Fruit fly (Drosophila melanogaster) whole organism, embryonic: ENCODE data around the gene CG3349.

ENCODE experiments used
- BEAF-32 ChIP-seq: fragments of 200-800 bp; sonication (Bioruptor generic); optimal IDR thresholded peaks from 3 replicates; lab custom pipeline; 2017; ENCODE audit warnings: missing biosample characterization, missing genetic modification characterization, mild to moderate bottlenecking, moderate library complexity, missing genetic modification reagents
- CG10543 ChIP-seq: fragments of 200-800 bp; sonication (Bioruptor generic); optimal IDR thresholded peaks from 3 replicates; lab custom pipeline; 2017; ENCODE audit warnings: missing biosample characterization, mild to moderate bottlenecking, missing genetic modification characterization, moderate library complexity
- CG12155 ChIP-seq: fragments of 200-800 bp; sonication (Bioruptor generic); optimal IDR thresholded peaks from 3 replicates; lab custom pipeline; 2016; ENCODE audit warnings: missing biosample characterization, missing genetic modification characterization
- CG13894 ChIP-seq: fragments of 200-800 bp; sonication (Bioruptor generic); optimal IDR thresholded peaks from 3 replicates; lab custom pipeline; 2018; ENCODE audit warnings: missing biosample characterization, mild to moderate bottlenecking, missing genetic modification characterization, moderate library complexity
- CG15696 ChIP-seq: fragments of 200-800 bp; sonication (Bioruptor generic); optimal IDR thresholded peaks from 2 replicates; lab custom pipeline; 2019; ENCODE audit warnings: missing biosample characterization, mild to moderate bottlenecking, missing genetic modification characterization, moderate library complexity
- CG16779 ChIP-seq: fragments of 200-800 bp; sonication (Bioruptor generic); IDR thresholded peaks from 2 replicates; pipeline ENCODE4 v1.3.6; 2022; ENCODE audit warnings: missing biosample characterization, missing genetic modification characterization
- CG16815 ChIP-seq: fragments of 200-800 bp; sonication (Bioruptor generic); optimal IDR thresholded peaks from 3 replicates; lab custom pipeline; 2017; ENCODE audit warnings: missing biosample characterization, mild to moderate bottlenecking, missing genetic modification characterization
- CG17186 ChIP-seq: fragments of 200-800 bp; sonication (Bioruptor generic); optimal IDR thresholded peaks from 3 replicates; lab custom pipeline; 2017; ENCODE audit warnings: missing biosample characterization, missing genetic modification reagents, missing genetic modification characterization
- CG18599 ChIP-seq: fragments of 200-800 bp; sonication (Bioruptor generic); optimal IDR thresholded peaks from 3 replicates; lab custom pipeline; 2017; ENCODE audit warnings: missing biosample characterization, missing genetic modification characterization, mild to moderate bottlenecking, moderate library complexity, missing genetic modification reagents
- CG2120 ChIP-seq: fragments of 200-800 bp; sonication (Bioruptor generic); optimal IDR thresholded peaks from 3 replicates; lab custom pipeline; 2016; ENCODE audit warnings: missing biosample characterization, missing genetic modification characterization
- CG2129 ChIP-seq: fragments of 200-800 bp; sonication (Bioruptor generic); IDR thresholded peaks from 2 replicates; pipeline ENCODE4 v1.3.6; 2022; ENCODE audit warnings: missing biosample characterization, missing genetic modification characterization; ENCODE audit not compliant: partially characterized antibody
- CG2199 ChIP-seq: fragments of 200-800 bp; sonication (Bioruptor generic); IDR thresholded peaks from 3 replicates; pipeline ENCODE4 v1.3.6; 2022; ENCODE audit warnings: missing biosample characterization, missing genetic modification characterization
- CG30403 ChIP-seq: fragments of 200-800 bp; sonication (Bioruptor generic); optimal IDR thresholded peaks from 3 replicates; lab custom pipeline; 2016; ENCODE audit warnings: missing biosample characterization, missing genetic modification characterization
- CG31224 ChIP-seq: fragments of 200-800 bp; sonication (Bioruptor generic); IDR thresholded peaks from 2 replicates; pipeline ENCODE4 v1.3.6; 2022; ENCODE audit warnings: missing biosample characterization, missing genetic modification characterization
- CG31365 ChIP-seq: fragments of 200-800 bp; sonication (Bioruptor generic); optimal IDR thresholded peaks from 2 replicates; lab custom pipeline; 2018; ENCODE audit warnings: missing biosample characterization, mild to moderate bottlenecking, missing genetic modification characterization
- CG3995 ChIP-seq: fragments of 200-800 bp; sonication (Bioruptor generic); optimal IDR thresholded peaks from 3 replicates; lab custom pipeline; 2016; ENCODE audit warnings: missing biosample characterization, missing genetic modification characterization
- CG42726 ChIP-seq: fragments of 200-800 bp; sonication (Bioruptor generic); IDR thresholded peaks from 2 replicates; pipeline ENCODE4 v1.3.6; 2022; ENCODE audit warnings: missing biosample characterization, missing genetic modification characterization; ENCODE audit not compliant: partially characterized antibody
- CG7928 ChIP-seq: fragments of 200-800 bp; sonication (Bioruptor generic); optimal IDR thresholded peaks from 2 replicates; lab custom pipeline; 2017; ENCODE audit warnings: missing biosample characterization, mild to moderate bottlenecking, missing genetic modification characterization
- CG8478 ChIP-seq: fragments of >200 bp; optimal IDR thresholded peaks from 2 replicates; lab custom pipeline; 2018
- CG8765 ChIP-seq: fragments of 200-800 bp; sonication (Bioruptor generic); IDR thresholded peaks from 2 replicates; pipeline ENCODE4 v1.3.6; 2022; ENCODE audit warnings: missing biosample characterization, missing genetic modification characterization
- CTCF ChIP-seq: fragments of 200-800 bp; sonication (Bioruptor generic); optimal IDR thresholded peaks from 2 replicates; lab custom pipeline; 2017; ENCODE audit warnings: missing biosample characterization, mild to moderate bottlenecking, missing genetic modification characterization, moderate library complexity
- Dip3 ChIP-seq: fragments of 200-800 bp; sonication (Bioruptor generic); optimal IDR thresholded peaks from 3 replicates; lab custom pipeline; 2016; ENCODE audit warnings: missing biosample characterization, missing genetic modification characterization
- Dll ChIP-seq: fragments of 200-800 bp; sonication (Bioruptor generic); IDR thresholded peaks from 4 replicates; pipeline ENCODE4 v1.3.6; 2022; ENCODE audit warnings: missing biosample characterization, missing genetic modification characterization; ENCODE audit not compliant: partially characterized antibody
- Doc2 ChIP-seq: fragments of 200-800 bp; sonication (Bioruptor generic); IDR thresholded peaks from 2 replicates; pipeline ENCODE4 v1.3.6; 2022; ENCODE audit warnings: missing biosample characterization, missing genetic modification characterization
- Doc3 ChIP-seq: fragments of 200-800 bp; sonication (Bioruptor generic); IDR thresholded peaks from 3 replicates; pipeline ENCODE4 v1.3.6; 2022; ENCODE audit warnings: missing biosample characterization, missing genetic modification characterization; ENCODE audit not compliant: partially characterized antibody
- E2f2 ChIP-seq: fragments of 200-800 bp; sonication (Bioruptor generic); IDR thresholded peaks from 2 replicates; pipeline ENCODE4 v1.3.6; 2022; ENCODE audit warnings: missing biosample characterization, missing genetic modification characterization
- HLH3B ChIP-seq: fragments of 200-800 bp; sonication (Bioruptor generic); IDR thresholded peaks from 2 replicates; pipeline ENCODE4 v1.3.6; 2022; ENCODE audit warnings: missing biosample characterization, missing genetic modification characterization
- HLH4C ChIP-seq: fragments of 200-800 bp; sonication (Bioruptor generic); IDR thresholded peaks from 3 replicates; pipeline ENCODE4 v1.3.6; 2022; ENCODE audit warnings: missing biosample characterization, missing genetic modification characterization; ENCODE audit not compliant: partially characterized antibody
- Hand ChIP-seq: fragments of 200-800 bp; sonication (Bioruptor generic); optimal IDR thresholded peaks from 2 replicates; lab custom pipeline; 2017; ENCODE audit warnings: mild to moderate bottlenecking, missing biosample characterization, missing genetic modification reagents, missing genetic modification characterization
- Hr3 ChIP-seq: fragments of 200-800 bp; sonication (Bioruptor generic); optimal IDR thresholded peaks from 3 replicates; lab custom pipeline; 2016; ENCODE audit warnings: missing biosample characterization, missing genetic modification characterization
- Kr ChIP-seq: fragments of 200-800 bp; sonication (Bioruptor generic); optimal IDR thresholded peaks from 2 replicates; lab custom pipeline; 2017; ENCODE audit warnings: missing biosample characterization, mild to moderate bottlenecking, missing genetic modification characterization
- Max ChIP-seq: fragments of 200-800 bp; sonication (Bioruptor generic); optimal IDR thresholded peaks from 2 replicates; lab custom pipeline; 2016; ENCODE audit warnings: missing biosample characterization, mild to moderate bottlenecking, missing genetic modification characterization
- Myb ChIP-seq: fragments of 200-800 bp; sonication (Bioruptor generic); optimal IDR thresholded peaks from 2 replicates; lab custom pipeline; 2016; ENCODE audit warnings: missing biosample characterization, missing genetic modification characterization
- Rx ChIP-seq: fragments of 200-800 bp; sonication (Bioruptor generic); IDR thresholded peaks from 2 replicates; pipeline ENCODE4 v1.3.6; 2022; ENCODE audit warnings: missing biosample characterization, missing genetic modification characterization
- Sry-δ ChIP-seq: fragments of 200-800 bp; sonication (Bioruptor generic); optimal IDR thresholded peaks from 2 replicates; lab custom pipeline; 2016; ENCODE audit warnings: missing biosample characterization, missing genetic modification characterization
- Ssrp ChIP-seq: fragments of 200-800 bp; sonication (Bioruptor generic); optimal IDR thresholded peaks from 2 replicates; lab custom pipeline; 2018; ENCODE audit warnings: missing biosample characterization, mild to moderate bottlenecking, missing genetic modification characterization, moderate library complexity
- Xbp1 ChIP-seq: fragments of 200-800 bp; sonication (Bioruptor generic); optimal IDR thresholded peaks from 3 replicates; lab custom pipeline; 2016; ENCODE audit warnings: missing biosample characterization, mild to moderate bottlenecking, missing genetic modification characterization
- amos ChIP-seq: fragments of 200-800 bp; sonication (Bioruptor generic); IDR thresholded peaks from 2 replicates; pipeline ENCODE4 v1.3.6; 2022; ENCODE audit warnings: missing biosample characterization, missing genetic modification characterization; ENCODE audit not compliant: partially characterized antibody
- bbx ChIP-seq: fragments of 200-800 bp; sonication (Bioruptor generic); IDR thresholded peaks from 2 replicates; pipeline ENCODE4 v1.3.6; 2022; ENCODE audit warnings: missing biosample characterization, missing genetic modification characterization; ENCODE audit not compliant: partially characterized antibody
- fd102C ChIP-seq: fragments of 200-800 bp; sonication (Bioruptor generic); optimal IDR thresholded peaks from 2 replicates; lab custom pipeline; 2018; ENCODE audit warnings: missing biosample characterization, mild to moderate bottlenecking, missing genetic modification characterization, moderate library complexity
- hkb ChIP-seq, 2 experiments: fragments of 200-800 bp in 1 of 2; fragments of >200 bp in 1 of 2; sonication (Bioruptor generic) in 1 of 2; IDR thresholded peaks in 1 of 2; optimal IDR thresholded peaks in 1 of 2; 2 replicates each; pipeline versions ENCODE4 v1.3.6 to Lab custom; 2017 to 2022; ENCODE audit warnings: missing biosample characterization in 1 of 2, missing genetic modification characterization in 1 of 2
- inv ChIP-seq: fragments of 200-800 bp; sonication (Bioruptor generic); IDR thresholded peaks from 2 replicates; pipeline ENCODE4 v1.3.6; 2022; ENCODE audit warnings: missing biosample characterization, missing genetic modification characterization; ENCODE audit not compliant: partially characterized antibody
- lov ChIP-seq, 2 experiments: fragments of 200-800 bp in 1 of 2; fragments of >200 bp in 1 of 2; sonication (Bioruptor generic) in 1 of 2; IDR thresholded peaks in 1 of 2; optimal IDR thresholded peaks in 1 of 2; 2 replicates in 1 of 2; 3 replicates in 1 of 2; pipeline versions ENCODE4 v1.3.6 to Lab custom; 2017 to 2022; ENCODE audit warnings: missing biosample characterization in 1 of 2, missing genetic modification characterization in 1 of 2
- maf-S ChIP-seq: fragments of 200-800 bp; sonication (Bioruptor generic); optimal IDR thresholded peaks from 2 replicates; lab custom pipeline; 2016; ENCODE audit warnings: missing biosample characterization, missing genetic modification characterization
- phol ChIP-seq: fragments of 200-800 bp; sonication (Bioruptor generic); optimal IDR thresholded peaks from 3 replicates; lab custom pipeline; 2018; ENCODE audit warnings: missing biosample characterization, mild to moderate bottlenecking, missing genetic modification characterization, moderate library complexity
- sens ChIP-seq: fragments of 200-800 bp; sonication (Bioruptor generic); peaks from one replicate; lab custom pipeline; 2016; ENCODE audit warnings: missing biosample characterization, missing genetic modification characterization
- sr ChIP-seq: fragments of 200-800 bp; sonication (Bioruptor generic); IDR thresholded peaks from 3 replicates; pipeline ENCODE4 v1.3.6; 2022; ENCODE audit warnings: missing biosample characterization, missing genetic modification characterization
- stwl ChIP-seq: fragments of 200-800 bp; sonication (Bioruptor generic); optimal IDR thresholded peaks from 3 replicates; lab custom pipeline; 2018; ENCODE audit warnings: missing biosample characterization, mild to moderate bottlenecking, missing genetic modification characterization, moderate library complexity
- sug ChIP-seq: fragments of 200-800 bp; optimal IDR thresholded peaks from 2 replicates; lab custom pipeline; 2019; ENCODE audit warnings: missing biosample characterization, mild to moderate bottlenecking, missing genetic modification characterization, moderate library complexity
- tup ChIP-seq: fragments of 200-800 bp; sonication (Bioruptor generic); optimal IDR thresholded peaks from 2 replicates; lab custom pipeline; 2016; ENCODE audit warnings: missing biosample characterization, mild to moderate bottlenecking, missing genetic modification characterization, moderate library complexity

The CG3349 gene

DNA sequence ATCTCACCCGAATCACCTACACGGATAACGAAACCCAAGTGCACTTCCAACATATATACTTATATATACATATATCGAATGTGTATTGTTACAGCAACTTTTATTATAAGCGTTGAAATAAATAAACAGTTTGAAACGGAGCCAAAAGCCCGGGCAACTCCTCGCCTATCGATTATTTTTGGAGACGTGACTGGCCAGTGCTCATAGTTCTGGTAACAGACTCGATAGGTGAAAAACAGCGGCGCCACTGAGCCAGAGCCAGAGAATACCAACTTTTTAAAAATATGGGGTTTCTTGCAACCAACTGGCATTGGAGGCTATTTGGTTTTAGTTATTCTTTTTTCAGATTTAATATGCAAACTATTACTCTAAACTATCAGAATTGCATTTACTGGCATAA lies 36.7 kb upstream of the CG3349 start (continued):
- no peak for TF ChIP-seq CG2120
- no peak for TF ChIP-seq CG7928
- no peak for TF ChIP-seq Hr3 (GFP tag; lab: Kevin White, UChicago)
- no peak for TF ChIP-seq CG13894
- no peak for TF ChIP-seq CG42726 (GFP tag; lab: Robert Waterston, UW)
- TF ChIP-seq tup (GFP tag; lab: Kevin White, UChicago), result no peak
- peak; percentile 70 for TF ChIP-seq BEAF-32 (GFP tag; lab: Kevin White, UChicago)
- no peak for TF ChIP-seq Ssrp (tag; lab: Kevin White, UChicago)
- no peak for TF ChIP-seq hkb (optimal IDR thresholded peaks at IDR 0.05; lab: Kevin White, UChicago)
- no peak for TF ChIP-seq hkb (GFP tag; IDR thresholded peaks at IDR 0.05; lab: Robert Waterston, UW)
- peak; percentile 66 for TF ChIP-seq sens (GFP tag; lab: Kevin White, UChicago)
- TF ChIP-seq CG2199 (GFP tag; lab: Robert Waterston, UW), result 0 out of 3 replicates have a peak, but pooled peaks have one; percentile 18
- peak; percentile 88 for TF ChIP-seq CG3995
- no peak for TF ChIP-seq CG16815 (GFP tag; lab: Kevin White, UChicago)
- no peak for TF ChIP-seq maf-S
- TF ChIP-seq stwl (tag; lab: Kevin White, UChicago), result peak; percentile 86
- TF ChIP-seq HLH3B (GFP tag; lab: Robert Waterston, UW), result no peak
- no peak for TF ChIP-seq CG30403 (GFP tag; lab: Kevin White, UChicago)
- TF ChIP-seq sr (GFP tag; lab: Robert Waterston, UW), result no peak
- no peak for TF ChIP-seq CG12155 (GFP tag; lab: Kevin White, UChicago)
- TF ChIP-seq CTCF (GFP tag; lab: Kevin White, UChicago), result peak; percentile 97
- TF ChIP-seq Doc3 (GFP tag; lab: Robert Waterston, UW), result peak; percentile 45; the same call in 2 of the 3 replicates
- TF ChIP-seq Rx (GFP tag; lab: Robert Waterston, UW), result no peak
- TF ChIP-seq Kr, result no peak
- TF ChIP-seq Dll (GFP tag; lab: Robert Waterston, UW), result peak; percentile 70
- peak; percentile 81 for TF ChIP-seq Sry-δ
- TF ChIP-seq Xbp1 (GFP tag; lab: Kevin White, UChicago), result peak; percentile 14
- TF ChIP-seq fd102C, result no peak
- TF ChIP-seq Max (GFP tag; lab: Kevin White, UChicago), result no peak
- TF ChIP-seq Doc2 (GFP tag; lab: Robert Waterston, UW), result no peak
- no peak for TF ChIP-seq CG31365 (tag; lab: Kevin White, UChicago)
- no peak for TF ChIP-seq Dip3 (GFP tag; lab: Kevin White, UChicago)
- no peak for TF ChIP-seq Hand (GFP tag; lab: Kevin White, UChicago)
- no peak for TF ChIP-seq inv (GFP tag; lab: Robert Waterston, UW)
- TF ChIP-seq HLH4C (GFP tag; lab: Robert Waterston, UW), result peak; percentile 73
- TF ChIP-seq Myb (GFP tag; lab: Kevin White, UChicago), result peak; percentile 90
- TF ChIP-seq E2f2 (GFP tag; lab: Robert Waterston, UW), result peak; percentile 99
- no peak for TF ChIP-seq CG18599
- peak; percentile 29; the same call in 1 of the 2 replicates for TF ChIP-seq CG2129 (GFP tag; lab: Robert Waterston, UW)
- TF ChIP-seq CG16779 (GFP tag; lab: Robert Waterston, UW), result no peak
- TF ChIP-seq CG8765 (GFP tag; lab: Robert Waterston, UW), result no peak
- no peak for TF ChIP-seq CG31224 (GFP tag; lab: Robert Waterston, UW)
- no peak for TF ChIP-seq CG10543
- no peak for TF ChIP-seq CG8478 (lab: Kevin White, UChicago)
- no peak for TF ChIP-seq sug (tag; lab: Kevin White, UChicago)
- no peak for TF ChIP-seq lov (optimal IDR thresholded peaks at IDR 0.05; lab: Kevin White, UChicago)
- peak; percentile 70; the same call in 2 of the 3 replicates for TF ChIP-seq lov (GFP tag; IDR thresholded peaks at IDR 0.05; lab: Robert Waterston, UW)
- peak; percentile 73 for TF ChIP-seq amos
- TF ChIP-seq phol (tag; lab: Kevin White, UChicago), result peak; percentile 30
- no peak for TF ChIP-seq CG15696 (tag; lab: Kevin White, UChicago)
- peak; percentile 32 for TF ChIP-seq CG17186 (GFP tag; lab: Kevin White, UChicago)
- TF ChIP-seq bbx (GFP tag; lab: Robert Waterston, UW), result no peak; the same call in 1 of the 2 replicates
